Fruit fly (Drosophila melanogaster) whole organism, embryonic: ENCODE measurements around the gene CG34269.
A peak's percentile ranks its signal among the peaks of the same experiment; 100 is the strongest.

ENCODE experiments used
- Asciz ChIP-seq: fragments of 200-800 bp; sonication (Bioruptor generic); optimal IDR thresholded peaks from 2 replicates; lab custom pipeline; 2017; ENCODE audit warnings: missing biosample characterization, mild to moderate bottlenecking, missing genetic modification characterization, missing genetic modification reagents
- CG10543 ChIP-seq: fragments of 200-800 bp; sonication (Bioruptor generic); optimal IDR thresholded peaks from 3 replicates; lab custom pipeline; 2017; ENCODE audit warnings: missing biosample characterization, mild to moderate bottlenecking, missing genetic modification characterization, moderate library complexity
- CG13296 ChIP-seq: fragments of 200-800 bp; sonication (Bioruptor generic); optimal IDR thresholded peaks from 3 replicates; lab custom pipeline; 2018; ENCODE audit warnings: missing biosample characterization, mild to moderate bottlenecking, missing genetic modification characterization
- CG13894 ChIP-seq: fragments of 200-800 bp; sonication (Bioruptor generic); optimal IDR thresholded peaks from 3 replicates; lab custom pipeline; 2018; ENCODE audit warnings: missing biosample characterization, mild to moderate bottlenecking, missing genetic modification characterization, moderate library complexity
- CG15479 ChIP-seq: fragments of 200-800 bp; sonication (Bioruptor generic); optimal IDR thresholded peaks from 3 replicates; lab custom pipeline; 2019; ENCODE audit warnings: missing biosample characterization, mild to moderate bottlenecking, missing genetic modification characterization, moderate library complexity
- CG15601 ChIP-seq: fragments of 200-800 bp; sonication (Bioruptor generic); optimal IDR thresholded peaks from 3 replicates; lab custom pipeline; 2019; ENCODE audit warnings: missing biosample characterization, mild to moderate bottlenecking, missing genetic modification characterization, moderate library complexity
- CG17385 ChIP-seq: fragments of 200-800 bp; sonication (Bioruptor generic); optimal IDR thresholded peaks from 3 replicates; lab custom pipeline; 2018; ENCODE audit warnings: missing biosample characterization, mild to moderate bottlenecking, missing genetic modification characterization
- CG17568 ChIP-seq: fragments of 200-800 bp; sonication (Bioruptor generic); optimal IDR thresholded peaks from 2 replicates; lab custom pipeline; 2018; ENCODE audit warnings: missing biosample characterization, mild to moderate bottlenecking, missing genetic modification characterization, moderate library complexity
- CG3726 ChIP-seq: fragments of 200-800 bp; sonication (Bioruptor generic); IDR thresholded peaks from 3 replicates; pipeline ENCODE4, ENCODE4 v1.3.6; 2022; ENCODE audit warnings: missing biosample characterization, missing genetic modification characterization
- CG3995 ChIP-seq: fragments of 200-800 bp; sonication (Bioruptor generic); optimal IDR thresholded peaks from 3 replicates; lab custom pipeline; 2016; ENCODE audit warnings: missing biosample characterization, missing genetic modification characterization
- CG4360 ChIP-seq: fragments of 200-800 bp; sonication (Bioruptor generic); IDR thresholded peaks from 2 replicates; pipeline ENCODE4 v1.3.6; 2022; ENCODE audit warnings: missing biosample characterization, missing genetic modification characterization
- CG5245 ChIP-seq: fragments of 200-800 bp; sonication (Bioruptor generic); optimal IDR thresholded peaks from 3 replicates; lab custom pipeline; 2016; ENCODE audit warnings: missing biosample characterization, missing genetic modification characterization
- CG6272 ChIP-seq: fragments of 200-800 bp; sonication (Bioruptor generic); IDR thresholded peaks from 2 replicates; pipeline ENCODE4 v1.3.6; 2022; ENCODE audit warnings: missing biosample characterization, missing genetic modification characterization
- CG6765 ChIP-seq: fragments of 200-800 bp; sonication (Bioruptor generic); optimal IDR thresholded peaks from 3 replicates; lab custom pipeline; 2017; ENCODE audit warnings: missing biosample characterization, mild to moderate bottlenecking, missing genetic modification characterization
- CG7271 ChIP-seq: fragments of 200-800 bp; sonication (Bioruptor generic); optimal IDR thresholded peaks from 2 replicates; lab custom pipeline; 2018; ENCODE audit warnings: missing biosample characterization, mild to moderate bottlenecking, missing genetic modification characterization, moderate library complexity
- CG9932 ChIP-seq: fragments of 200-800 bp; sonication (Bioruptor generic); IDR thresholded peaks from 2 replicates; pipeline ENCODE4 v1.3.6; 2022; ENCODE audit warnings: missing biosample characterization, missing genetic modification characterization
- Chrac-16 ChIP-seq: fragments of 200-800 bp; sonication (Bioruptor generic); optimal IDR thresholded peaks from 3 replicates; lab custom pipeline; 2016; ENCODE audit warnings: missing biosample characterization, missing genetic modification characterization
- CkIIα-i1 ChIP-seq: fragments of 200-800 bp; sonication (Bioruptor generic); IDR thresholded peaks from 2 replicates; pipeline ENCODE4 v1.3.6; 2022; ENCODE audit warnings: missing biosample characterization, missing genetic modification characterization
- Lhr ChIP-seq: fragments of 200-800 bp; sonication (Bioruptor generic); optimal IDR thresholded peaks from 3 replicates; lab custom pipeline; 2017; ENCODE audit warnings: mild to moderate bottlenecking, missing biosample characterization, missing genetic modification reagents, missing genetic modification characterization
- MESR4 ChIP-seq: fragments of 200-800 bp; sonication (Bioruptor generic); optimal IDR thresholded peaks from 2 replicates; lab custom pipeline; 2018; ENCODE audit warnings: missing biosample characterization, mild to moderate bottlenecking, missing genetic modification characterization, moderate library complexity
- Nf-YC ChIP-seq: fragments of 200-800 bp; optimal IDR thresholded peaks from 3 replicates; lab custom pipeline; 2019; ENCODE audit warnings: missing biosample characterization, mild to moderate bottlenecking, missing genetic modification characterization, moderate library complexity
- NfI ChIP-seq: fragments of 200-800 bp; sonication (Bioruptor generic); optimal IDR thresholded peaks from 3 replicates; lab custom pipeline; 2018; ENCODE audit warnings: missing biosample characterization, mild to moderate bottlenecking, missing genetic modification characterization, moderate library complexity
- Pdp1 ChIP-seq, 2 experiments: fragments of 200-800 bp; sonication (Bioruptor generic); optimal IDR thresholded peaks; 3 replicates each; lab custom pipeline; 2016; ENCODE audit warnings: missing biosample characterization in 2 of 2, missing genetic modification characterization in 2 of 2, mild to moderate bottlenecking in 1 of 2, moderate library complexity in 1 of 2
- Xrp1 ChIP-seq: fragments of 200-800 bp; sonication (Bioruptor generic); IDR thresholded peaks from 2 replicates; pipeline ENCODE4 v1.3.6; 2022; ENCODE audit warnings: missing biosample characterization, missing genetic modification characterization
- abd-A ChIP-seq: fragments of 200-800 bp; sonication (Bioruptor generic); optimal IDR thresholded peaks from 3 replicates; lab custom pipeline; 2019; ENCODE audit warnings: missing biosample characterization, mild to moderate bottlenecking, missing genetic modification characterization, moderate library complexity
- bsh ChIP-seq, 2 experiments: fragments of 200-800 bp; sonication (Bioruptor generic); optimal IDR thresholded peaks; 2 replicates each; lab custom pipeline; 2017 to 2018; ENCODE audit warnings: mild to moderate bottlenecking in 2 of 2, missing biosample characterization in 2 of 2, missing genetic modification characterization in 2 of 2, moderate library complexity in 1 of 2
- cas ChIP-seq: fragments of 200-800 bp; sonication (Bioruptor generic); IDR thresholded peaks from 2 replicates; pipeline ENCODE4 v1.3.6; 2022; ENCODE audit warnings: missing biosample characterization, missing genetic modification characterization
- cg ChIP-seq: fragments of 200-800 bp; sonication (Bioruptor generic); optimal IDR thresholded peaks from 3 replicates; lab custom pipeline; 2019; ENCODE audit warnings: missing biosample characterization, mild to moderate bottlenecking, missing genetic modification characterization, moderate library complexity
- chinmo ChIP-seq: fragments of 200-800 bp; sonication (Bioruptor generic); IDR thresholded peaks from 4 replicates; pipeline ENCODE4 v1.3.6; 2022; ENCODE audit warnings: missing biosample characterization, missing genetic modification characterization; ENCODE audit not compliant: partially characterized antibody
- crol ChIP-seq: fragments of 200-800 bp; sonication (Bioruptor generic); IDR thresholded peaks from 2 replicates; pipeline ENCODE4 v1.3.6; 2022; ENCODE audit warnings: missing biosample characterization, missing genetic modification characterization
- exex ChIP-seq: fragments of 200-800 bp; sonication (Bioruptor generic); optimal IDR thresholded peaks from 4 replicates; lab custom pipeline; 2018; ENCODE audit warnings: missing biosample characterization, mild to moderate bottlenecking, missing genetic modification characterization, moderate library complexity
- lilli ChIP-seq: fragments of 200-800 bp; sonication (Bioruptor generic); optimal IDR thresholded peaks from 3 replicates; lab custom pipeline; 2016; ENCODE audit warnings: missing biosample characterization, missing genetic modification characterization
- mld ChIP-seq: fragments of 200-800 bp; sonication (Bioruptor generic); IDR thresholded peaks from 3 replicates; pipeline ENCODE4 v1.3.6; 2022; ENCODE audit warnings: missing biosample characterization, missing genetic modification characterization; ENCODE audit not compliant: partially characterized antibody
- oc ChIP-seq: fragments of 200-800 bp; sonication (Bioruptor generic); optimal IDR thresholded peaks from 2 replicates; lab custom pipeline; 2018; ENCODE audit warnings: missing biosample characterization, mild to moderate bottlenecking, missing genetic modification characterization, moderate library complexity
- pho ChIP-seq: fragments of 200-800 bp; sonication (Bioruptor generic); optimal IDR thresholded peaks from 2 replicates; lab custom pipeline; 2016; ENCODE audit warnings: missing biosample characterization, missing genetic modification characterization
- pita ChIP-seq: fragments of 200-800 bp; sonication (Bioruptor generic); optimal IDR thresholded peaks from 2 replicates; lab custom pipeline; 2017; ENCODE audit warnings: missing biosample characterization, mild to moderate bottlenecking, missing genetic modification characterization
- pros ChIP-seq: fragments of 200-800 bp; sonication (Bioruptor generic); optimal IDR thresholded peaks from 3 replicates; lab custom pipeline; 2019; ENCODE audit warnings: missing biosample characterization, mild to moderate bottlenecking, missing genetic modification characterization, moderate library complexity
- sd ChIP-seq: fragments of 200-800 bp; sonication (Bioruptor generic); optimal IDR thresholded peaks from 3 replicates; lab custom pipeline; 2018; ENCODE audit warnings: missing biosample characterization, mild to moderate bottlenecking, missing genetic modification characterization, moderate library complexity
- shn ChIP-seq: fragments of 200-800 bp; sonication (Bioruptor generic); optimal IDR thresholded peaks from 3 replicates; lab custom pipeline; 2016; ENCODE audit warnings: missing biosample characterization, missing genetic modification characterization
- sisA ChIP-seq: fragments of 200-800 bp; sonication (Bioruptor generic); IDR thresholded peaks from 2 replicates; pipeline ENCODE4 v1.3.6; 2022; ENCODE audit warnings: missing biosample characterization, missing genetic modification characterization
- sqz ChIP-seq: fragments of 200-800 bp; sonication (Bioruptor generic); optimal IDR thresholded peaks from 3 replicates; lab custom pipeline; 2018; ENCODE audit warnings: missing biosample characterization, mild to moderate bottlenecking, missing genetic modification characterization
- tgo ChIP-seq: fragments of 200-800 bp; sonication (Bioruptor generic); IDR thresholded peaks from 3 replicates; pipeline ENCODE4 v1.3.6; 2022; ENCODE audit warnings: missing biosample characterization, missing genetic modification characterization
- tll ChIP-seq, 2 experiments: fragments of 200-800 bp in 1 of 2; fragments of >200 bp in 1 of 2; sonication (Bioruptor generic) in 1 of 2; optimal IDR thresholded peaks; 2 replicates each; lab custom pipeline; 2017 to 2019; ENCODE audit warnings: missing biosample characterization in 2 of 2, missing genetic modification characterization in 2 of 2, mild to moderate bottlenecking in 1 of 2, moderate library complexity in 1 of 2
- unc-4 ChIP-seq: fragments of 200-800 bp; sonication (Bioruptor generic); IDR thresholded peaks from 2 replicates; pipeline ENCODE4 v1.3.6; 2022; ENCODE audit warnings: missing biosample characterization, missing genetic modification characterization; ENCODE audit not compliant: partially characterized antibody
- vvl ChIP-seq: fragments of 200-800 bp; sonication (Bioruptor generic); IDR thresholded peaks from 2 replicates; pipeline ENCODE4 v1.3.6; 2022; ENCODE audit warnings: missing biosample characterization, missing genetic modification characterization

The CG34269 gene

DNA sequence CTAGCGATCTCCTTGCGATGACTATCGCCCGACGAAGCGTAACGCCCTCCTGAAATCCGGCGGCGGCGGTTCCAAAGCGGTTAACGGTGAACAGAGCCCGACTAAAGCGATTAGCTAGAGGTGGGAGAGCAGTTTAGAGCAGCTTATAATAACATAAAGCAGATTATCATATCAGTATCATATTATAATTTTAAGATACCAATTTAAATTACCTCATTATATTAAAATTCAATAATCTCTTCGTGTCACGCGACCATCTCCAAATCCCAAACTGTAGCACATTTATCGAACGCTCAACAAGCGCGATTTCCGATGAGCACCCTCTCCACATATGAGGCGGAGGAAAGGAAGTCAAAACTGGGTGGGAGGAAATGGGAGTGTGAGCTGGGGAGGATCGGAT, 5.7 kb downstream of the CG34269 start (continued):
- peak; percentile 8 for TF ChIP-seq lilli
- no peak for TF ChIP-seq CG3726 (GFP tag; lab: Robert Waterston, UW)
- no peak for TF ChIP-seq CG6272 (GFP tag; lab: Robert Waterston, UW)
- TF ChIP-seq CG9932 (GFP tag; lab: Robert Waterston, UW): no peak
- TF ChIP-seq CG17568 (GFP tag; lab: Kevin White, UChicago): no peak
- no peak for TF ChIP-seq mld (GFP tag; lab: Robert Waterston, UW)
- TF ChIP-seq CG5245 (GFP tag; lab: Kevin White, UChicago): no peak

DNA sequence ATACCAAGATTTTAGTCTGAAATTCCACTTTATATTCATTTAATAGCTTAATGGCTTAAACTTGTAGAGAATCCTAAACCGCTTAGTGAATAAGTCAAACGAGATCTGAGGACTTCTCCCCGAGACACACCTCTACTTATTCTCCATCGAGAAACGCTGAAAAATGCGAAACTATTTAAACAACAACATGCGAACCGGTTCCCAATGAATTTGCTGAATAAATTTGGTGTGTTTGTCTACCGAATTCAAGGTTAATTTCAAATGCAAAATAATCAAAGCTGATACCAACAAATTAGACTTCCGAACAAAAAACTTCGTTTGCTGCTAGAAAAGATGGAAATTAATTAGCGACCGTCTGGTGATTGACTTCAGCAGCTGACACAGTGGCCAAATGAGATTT, 8.0 kb downstream of the CG34269 start:
- no peak for TF ChIP-seq oc
- peak; percentile 37; the same call in 1 of the 2 replicates for TF ChIP-seq vvl
- TF ChIP-seq abd-A: peak; percentile 65
- TF ChIP-seq CG13894 (tag; lab: Kevin White, UChicago): peak; percentile 87
- TF ChIP-seq chinmo (GFP tag; lab: Robert Waterston, UW): 0 out of 4 replicates have a peak, but pooled peaks have one; percentile 75
- no peak for TF ChIP-seq NfI
- peak; percentile 64 for TF ChIP-seq sd

DNA sequence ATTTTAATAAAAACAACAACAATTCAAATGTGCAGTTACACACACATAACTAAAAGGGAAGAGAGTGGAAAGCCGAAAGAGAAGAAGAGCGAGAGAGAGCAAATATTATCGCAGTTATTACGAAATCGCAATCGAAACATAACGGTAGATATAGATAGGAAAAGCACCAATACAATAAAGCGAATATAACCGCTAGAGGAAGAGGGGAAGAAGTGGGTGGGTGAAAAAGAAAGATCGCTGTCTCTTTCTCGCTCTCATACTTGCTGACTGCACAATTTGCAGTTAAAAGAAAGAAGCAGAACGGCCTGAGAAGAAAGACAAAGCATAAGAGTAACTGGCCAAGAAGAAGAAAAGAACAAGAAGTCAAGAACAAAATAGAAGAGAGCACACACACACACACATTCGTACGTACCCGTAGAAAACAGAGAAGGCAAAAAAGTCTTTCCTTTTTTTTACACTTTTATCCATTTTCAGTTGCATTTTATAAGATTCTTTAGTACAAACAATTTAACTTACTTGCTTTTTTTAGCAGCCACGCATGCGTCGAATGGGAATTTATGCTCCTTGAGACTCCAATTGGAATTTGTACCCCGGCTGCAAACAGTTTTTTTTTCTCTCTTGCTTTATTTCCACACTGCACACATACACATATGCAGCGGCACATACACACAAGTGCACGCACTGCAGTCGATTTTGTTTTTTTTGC, 11.4 kb downstream of the CG34269 start:
- TF ChIP-seq NfI (no peak), pho (GFP tag; lab: Kevin White, UChicago) (no peak), Asciz (GFP tag; lab: Kevin White, UChicago) (no peak), exex (peak; percentile 6), sisA (GFP tag; lab: Robert Waterston, UW) (no peak), shn (GFP tag; lab: Kevin White, UChicago) (no peak), unc-4 (no peak), CG15601 (tag; lab: Kevin White, UChicago) (no peak), chinmo (GFP tag; lab: Robert Waterston, UW) (0 out of 4 replicates have a peak, but pooled peaks have one; percentile 38), Chrac-16 (no peak), lilli (no peak), CkIIα-i1 (GFP tag; lab: Robert Waterston, UW) (no peak), CG17385 (GFP tag; lab: Kevin White, UChicago) (peak; percentile 88), crol (GFP tag; lab: Robert Waterston, UW) (peak; percentile 63; the same call in 1 of the 2 replicates), Lhr (GFP tag; lab: Kevin White, UChicago) (no peak), Xrp1 (GFP tag; lab: Robert Waterston, UW) (no peak), CG6765 (GFP tag; lab: Kevin White, UChicago) (no peak), CG10543 (GFP tag; lab: Kevin White, UChicago) (no peak), pros (GFP tag; lab: Kevin White, UChicago) (peak; percentile 74), CG3995 (GFP tag; lab: Kevin White, UChicago) (no peak), sqz (GFP tag; lab: Kevin White, UChicago) (peak; percentile 25), Pdp1 (GFP tag; optimal IDR thresholded peaks at IDR 0.05; lab: Kevin White, UChicago) (peak in 1 of 2 experiments; percentile 24), CG7271 (no peak), oc (no peak), CG13296 (no peak), CG15479 (peak; percentile 66), cg (peak; percentile 86), bsh (GFP tag; optimal IDR thresholded peaks at IDR 0.05; lab: Kevin White, UChicago) (peak in 1 of 2 experiments; percentile 68), tll (GFP tag; optimal IDR thresholded peaks at IDR 0.05; lab: Kevin White, UChicago) (peak in 1 of 2 experiments; percentile 42), tgo (GFP tag; lab: Robert Waterston, UW) (no peak), MESR4 (GFP tag; lab: Kevin White, UChicago) (no peak), pita (no peak), CG4360 (GFP tag; lab: Robert Waterston, UW) (peak; percentile 22; the same call in 1 of the 2 replicates), cas (GFP tag; lab: Robert Waterston, UW) (no peak), Nf-YC (tag; lab: Kevin White, UChicago) (peak; percentile 32)
